Fruit fly (Drosophila melanogaster): ENCODE results near the gene hng3.
A peak's percentile ranks its signal among the peaks of the same experiment; 100 is the strongest.

hng3 gene

DNA sequence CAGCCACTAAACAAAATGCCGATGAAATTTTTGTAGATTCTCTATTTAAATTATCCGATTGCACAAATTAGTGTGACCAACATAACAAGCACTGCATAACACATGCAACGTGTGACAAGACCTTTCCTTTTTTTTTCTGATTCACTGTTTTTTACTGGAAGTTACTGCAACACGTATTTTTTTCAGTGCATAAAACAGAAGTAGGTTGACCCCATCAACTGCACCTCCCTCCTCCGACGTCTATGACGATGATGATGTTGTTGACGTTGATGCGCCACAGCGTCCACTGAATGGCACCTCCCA, 19.7 kb upstream of the hng3 start (continued):
- TF ChIP-seq her (GFP tag; optimal IDR thresholded peaks at IDR 0.05) (no peak), CG10267 (tag; optimal IDR thresholded peaks at IDR 0.05) (no peak), Drgx (GFP tag; IDR thresholded peaks at IDR 0.05) (peak; percentile 82), Mrtf (GFP tag; IDR thresholded peaks at IDR 0.05) (peak; percentile 31; the same call in 1 of the 3 replicates), CG2712 (tag; optimal IDR thresholded peaks at IDR 0.05) (peak; percentile 42), al (GFP tag; IDR thresholded peaks at IDR 0.05) (no peak), slou (GFP tag; optimal IDR thresholded peaks at IDR 0.05) (no peak), HLH4C (GFP tag; IDR thresholded peaks at IDR 0.05; ENCODE audit: partially characterized antibody) (no peak), CG6654 (GFP tag; optimal IDR thresholded peaks at IDR 0.05) (no peak), Atf-2 (GFP tag; optimal IDR thresholded peaks at IDR 0.05) (no peak), kah (GFP tag; optimal IDR thresholded peaks at IDR 0.05) (no peak), Gsc (GFP tag; IDR thresholded peaks at IDR 0.05) (no peak), CG34422 (GFP tag; IDR thresholded peaks at IDR 0.05) (no peak), CG11560 (tag; IDR thresholded peaks at IDR 0.05) (0 out of 3 replicates have a peak, but pooled peaks have one; percentile 12), bigmax (GFP tag; optimal IDR thresholded peaks at IDR 0.05) (no peak), dmrt99B (tag; optimal IDR thresholded peaks at IDR 0.05) (peak; percentile 63), amos (GFP tag; IDR thresholded peaks at IDR 0.05; ENCODE audit: partially characterized antibody) (no peak), Bdp1 (GFP tag; optimal IDR thresholded peaks at IDR 0.05) (no peak), emc (GFP tag; optimal IDR thresholded peaks at IDR 0.05) (no peak), CG18262 (tag; optimal IDR thresholded peaks at IDR 0.05) (peak; percentile 24), hth (optimal IDR thresholded peaks at IDR 0.05) (no peak), vfl (GFP tag; optimal IDR thresholded peaks at IDR 0.05) (no peak), kay (GFP tag; optimal IDR thresholded peaks at IDR 0.05) (no peak), ATbp (GFP tag; optimal IDR thresholded peaks at IDR 0.05) (peak; percentile 3), CG18011 (GFP tag; optimal IDR thresholded peaks at IDR 0.05) (no peak), gro (GFP tag; optimal IDR thresholded peaks at IDR 0.05) (no peak), CG3407 (GFP tag; optimal IDR thresholded peaks at IDR 0.05) (peak; percentile 2), lilli (GFP tag; optimal IDR thresholded peaks at IDR 0.05) (no peak), dm (GFP tag; optimal IDR thresholded peaks at IDR 0.05) (no peak), CG13894 (tag; optimal IDR thresholded peaks at IDR 0.05) (no peak), Max (GFP tag; optimal IDR thresholded peaks at IDR 0.05) (peak; percentile 31), sc (optimal IDR thresholded peaks at IDR 0.05) (no peak), sc (GFP tag; optimal IDR thresholded peaks at IDR 0.05) (no peak), seq (GFP tag; IDR thresholded peaks at IDR 0.05) (0 out of 2 replicates have a peak, but pooled peaks have one; percentile 27), trh (GFP tag; optimal IDR thresholded peaks at IDR 0.05) (no peak), HHEX (GFP tag; optimal IDR thresholded peaks at IDR 0.05) (no peak), ind (GFP tag; optimal IDR thresholded peaks at IDR 0.05) (peak; percentile 16), lov (optimal IDR thresholded peaks at IDR 0.05) (no peak), lov (GFP tag; IDR thresholded peaks at IDR 0.05) (no peak), CG14860 (GFP tag; IDR thresholded peaks at IDR 0.05; ENCODE audit: partially characterized antibody) (no peak), CG10462 (GFP tag; optimal IDR thresholded peaks at IDR 0.05) (no peak), kni (GFP tag; optimal IDR thresholded peaks at IDR 0.05) (no peak), prd (optimal IDR thresholded peaks at IDR 0.05) (no peak), prd (GFP tag; IDR thresholded peaks at IDR 0.05) (peak; percentile 46; the same call in 1 of the 3 replicates), Dfd (GFP tag; optimal IDR thresholded peaks at IDR 0.05) (no peak), CG10366 (GFP tag; IDR thresholded peaks at IDR 0.05) (peak; percentile 26), Fer2 (tag; optimal IDR thresholded peaks at IDR 0.05) (no peak), CG6765 (GFP tag; optimal IDR thresholded peaks at IDR 0.05) (no peak), CG32767 (GFP tag; IDR thresholded peaks at IDR 0.05) (no peak), CG2199 (GFP tag; IDR thresholded peaks at IDR 0.05) (no peak), CG7928 (GFP tag; optimal IDR thresholded peaks at IDR 0.05) (no peak), CG5245 (GFP tag; optimal IDR thresholded peaks at IDR 0.05) (peak; percentile 1), CG33213 (GFP tag; optimal IDR thresholded peaks at IDR 0.05) (no peak), CG16863 (GFP tag; optimal IDR thresholded peaks at IDR 0.05) (peak; percentile 1)

Measured in whole organism, embryonic.